Worm (Caenorhabditis elegans) whole organism, L3 larva: ENCODE measurements around the gene Y116A8C.467.

Source experiments
- R02D3.7 ChIP-seq: fragments of 150-350 bp; optimal IDR thresholded peaks from 2 replicates; lab custom pipeline; 2014; ENCODE audit warnings: missing biosample characterization, missing genetic modification characterization
- ZK546.5 ChIP-seq: sonication (generic microtip); optimal IDR thresholded peaks from 2 replicates; lab custom pipeline; 2017; ENCODE audit warnings: missing biosample characterization, missing genetic modification characterization
- aly-2 ChIP-seq: fragments of 150-350 bp; optimal IDR thresholded peaks from 2 replicates; lab custom pipeline; 2014; ENCODE audit warnings: missing biosample characterization, missing genetic modification characterization
- ama-1 ChIP-seq: fragments of 150-350 bp; optimal IDR thresholded peaks from 2 replicates; lab custom pipeline; 2018
- ceh-16 ChIP-seq: sonication (generic microtip); optimal IDR thresholded peaks from 2 replicates; lab custom pipeline; 2017; ENCODE audit warnings: missing biosample characterization, missing genetic modification characterization
- daf-12 ChIP-seq: fragments of 150-350 bp; optimal IDR thresholded peaks from 2 replicates; lab custom pipeline; 2014; ENCODE audit warnings: missing biosample characterization, missing genetic modification reagents, missing genetic modification characterization
- egl-27 ChIP-seq: sonication (generic microtip); optimal IDR thresholded peaks from 4 replicates; lab custom pipeline; 2017; ENCODE audit warnings: missing biosample characterization, missing genetic modification reagents, missing genetic modification characterization
- egl-5 ChIP-seq: fragments of 150-350 bp; optimal IDR thresholded peaks from 2 replicates; lab custom pipeline; 2017; ENCODE audit warnings: missing biosample characterization, missing genetic modification reagents, missing genetic modification characterization, inconsistent platforms
- elt-3 ChIP-seq, 3 experiments: fragments of 150-350 bp in 1 of 3; sonication (generic microtip) in 2 of 3; optimal IDR thresholded peaks; 2 replicates in 2 of 3; 4 replicates in 1 of 3; lab custom pipeline; 2014 to 2017; ENCODE audit warnings: missing biosample characterization in 3 of 3, missing genetic modification characterization in 3 of 3
- eor-1 ChIP-seq, 2 experiments: fragments of 150-350 bp; optimal IDR thresholded peaks; 2 replicates each; lab custom pipeline; 2014 to 2018; ENCODE audit warnings: missing biosample characterization in 2 of 2, missing genetic modification characterization in 2 of 2
- fkh-2 ChIP-seq: fragments of 150-350 bp; optimal IDR thresholded peaks from 2 replicates; lab custom pipeline; 2014; ENCODE audit warnings: missing biosample characterization, missing genetic modification reagents, missing genetic modification characterization
- fos-1 ChIP-seq: fragments of 150-350 bp; optimal IDR thresholded peaks from 2 replicates; lab custom pipeline; 2014; ENCODE audit warnings: missing biosample characterization, missing genetic modification characterization
- hmg-11 ChIP-seq: sonication (generic microtip); optimal IDR thresholded peaks from 2 replicates; lab custom pipeline; 2016; ENCODE audit warnings: missing genetic modification characterization, missing compliant biosample characterization
- jun-1 ChIP-seq: fragments of 150-350 bp; optimal IDR thresholded peaks from 2 replicates; lab custom pipeline; 2014; ENCODE audit warnings: missing biosample characterization, missing genetic modification reagents, missing genetic modification characterization
- lin-15B ChIP-seq: fragments of 150-350 bp; optimal IDR thresholded peaks from 2 replicates; lab custom pipeline; 2014; ENCODE audit warnings: missing biosample characterization, missing genetic modification characterization
- nfya-1 ChIP-seq: sonication (generic microtip); optimal IDR thresholded peaks from 2 replicates; lab custom pipeline; 2017; ENCODE audit warnings: missing genetic modification characterization, mild to moderate bottlenecking, missing compliant biosample characterization, antibody characterized with exemption, moderate library complexity; ENCODE audit not compliant: insufficient read depth
- nhr-11 ChIP-seq: fragments of 150-350 bp; optimal IDR thresholded peaks from 2 replicates; lab custom pipeline; 2014; ENCODE audit warnings: missing biosample characterization, missing genetic modification characterization
- nhr-12 ChIP-seq: fragments of 150-350 bp; optimal IDR thresholded peaks from 2 replicates; lab custom pipeline; 2014; ENCODE audit warnings: missing biosample characterization, missing genetic modification characterization
- nhr-23 ChIP-seq: fragments of 150-350 bp; optimal IDR thresholded peaks from 2 replicates; lab custom pipeline; 2014; ENCODE audit warnings: missing biosample characterization, missing genetic modification reagents, missing genetic modification characterization
- nhr-237 ChIP-seq: fragments of 150-350 bp; optimal IDR thresholded peaks from 2 replicates; lab custom pipeline; 2014; ENCODE audit warnings: missing biosample characterization, missing genetic modification characterization
- nhr-67 ChIP-seq: fragments of 150-350 bp; optimal IDR thresholded peaks from 2 replicates; lab custom pipeline; 2014; ENCODE audit warnings: missing biosample characterization, missing genetic modification characterization
- nhr-76 ChIP-seq: fragments of 150-350 bp; sonication (generic microtip); optimal IDR thresholded peaks from 5 replicates; lab custom pipeline; 2014; ENCODE audit warnings: missing biosample characterization, missing genetic modification characterization
- nhr-77 ChIP-seq: fragments of 150-350 bp; optimal IDR thresholded peaks from 2 replicates; lab custom pipeline; 2014; ENCODE audit warnings: missing biosample characterization, missing genetic modification characterization
- pha-4 ChIP-seq: fragments of 150-350 bp; optimal IDR thresholded peaks from 2 replicates; lab custom pipeline; 2014; ENCODE audit warnings: missing biosample characterization, missing genetic modification reagents, missing genetic modification characterization
- sea-2 ChIP-seq: fragments of 150-350 bp; sonication (generic microtip); optimal IDR thresholded peaks from 4 replicates; lab custom pipeline; 2014; ENCODE audit warnings: missing biosample characterization, missing genetic modification reagents, missing genetic modification characterization
- skn-1 ChIP-seq: fragments of 150-350 bp; optimal IDR thresholded peaks from 2 replicates; lab custom pipeline; 2014; ENCODE audit warnings: missing biosample characterization, missing genetic modification characterization
- snpc-4 ChIP-seq: fragments of 150-350 bp; optimal IDR thresholded peaks from 2 replicates; lab custom pipeline; 2014; ENCODE audit warnings: missing biosample characterization, missing genetic modification characterization
- tbx-2 ChIP-seq: sonication (generic microtip); optimal IDR thresholded peaks from 2 replicates; lab custom pipeline; 2016; ENCODE audit warnings: mild to moderate bottlenecking, missing genetic modification characterization, missing compliant biosample characterization
- unc-39 ChIP-seq: sonication (generic microtip); optimal IDR thresholded peaks from 4 replicates; lab custom pipeline; 2017; ENCODE audit warnings: missing biosample characterization, missing genetic modification characterization
- zag-1 ChIP-seq: fragments of 150-350 bp; optimal IDR thresholded peaks from 2 replicates; lab custom pipeline; 2014; ENCODE audit warnings: missing biosample characterization, missing genetic modification characterization
- ztf-11 ChIP-seq: fragments of 150-350 bp; optimal IDR thresholded peaks from 2 replicates; lab custom pipeline; 2014; ENCODE audit warnings: missing biosample characterization, missing genetic modification characterization

Y116A8C.467 gene

DNA sequence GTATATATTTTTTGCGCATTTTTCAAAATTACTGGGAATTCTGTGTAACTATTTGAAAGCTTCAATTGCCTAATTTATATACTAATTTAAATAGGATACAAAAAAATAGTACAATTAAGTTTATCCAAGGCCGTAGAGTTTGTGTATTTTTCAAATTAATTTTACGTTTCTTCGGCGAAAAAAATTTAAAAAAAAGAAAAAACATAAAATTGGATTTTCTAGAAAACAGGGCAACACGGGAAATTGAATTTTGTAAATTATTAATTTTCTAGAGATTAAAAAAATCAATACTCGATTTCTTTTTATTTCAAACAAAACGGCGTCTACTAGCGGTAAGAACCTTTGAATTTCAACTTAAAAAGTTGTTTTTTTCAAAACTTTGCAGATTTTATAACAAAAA, 10.3 kb downstream of the Y116A8C.467 start, which contains the start of gene Y116A8C.23:
Gene Y116A8C.23, plus strand, starts transcription at position 301 of the 400 bp plus-strand sequence.
- TF ChIP-seq nhr-12 (tag; lab: Kevin White, UChicago) (no peak), nhr-67 (tag; lab: Kevin White, UChicago) (no peak)

DNA sequence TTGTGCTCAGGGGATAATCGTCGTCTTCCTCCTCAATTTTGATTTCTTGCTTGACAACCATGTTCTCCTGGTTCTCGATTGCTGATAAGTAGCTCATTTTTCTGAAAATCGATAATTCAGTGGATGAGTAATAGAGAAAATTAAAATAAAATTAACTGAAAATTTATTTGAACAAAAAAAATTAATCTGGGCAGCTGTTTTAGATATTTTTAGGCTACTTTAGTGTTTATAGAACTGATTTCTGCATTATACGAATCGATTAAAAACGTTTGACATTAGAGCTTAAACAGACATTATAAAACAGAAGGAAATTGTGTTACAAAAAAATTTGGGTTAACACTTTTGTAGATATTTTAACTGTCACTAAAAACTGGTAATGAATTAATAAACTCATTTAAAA, 15.3 kb downstream of the Y116A8C.467 start, which contains the start of gene athp-3:
Gene athp-3, minus strand, starts transcription at position 101 of the 400 bp plus-strand sequence.
- TF ChIP-seq fkh-2 (tag; lab: Kevin White, UChicago) (no peak), ceh-16 (tag; lab: Kevin White, UChicago) (no peak), eor-1 (tag; optimal IDR thresholded peaks at IDR 0.05; lab: Kevin White, UChicago) (no peak), nhr-67 (tag; lab: Kevin White, UChicago) (no peak), hmg-11 (tag; lab: Kevin White, UChicago) (no peak), skn-1 (tag; lab: Kevin White, UChicago) (no peak), pha-4 (tag; lab: Kevin White, UChicago) (no peak), R02D3.7 (no peak)

DNA sequence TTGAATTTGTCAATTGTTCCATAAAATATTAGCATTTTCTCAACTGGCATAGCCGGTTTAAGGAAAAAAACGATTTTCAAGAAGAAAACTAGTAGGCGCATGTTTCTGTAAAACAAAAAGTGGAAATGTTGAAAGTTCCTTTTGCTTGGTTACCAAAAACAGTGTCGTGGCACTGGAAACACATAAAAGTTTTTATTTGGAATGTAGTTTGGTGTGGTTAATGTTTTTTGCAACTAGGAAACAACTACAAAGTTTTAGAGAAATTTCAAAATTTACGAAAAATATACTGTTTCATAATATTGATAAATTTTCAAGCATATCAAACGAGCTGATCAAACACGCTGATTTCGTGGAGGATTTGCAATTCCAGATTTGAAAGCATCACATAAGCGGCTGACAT, 17.9 kb downstream of the Y116A8C.467 start, which contains the start of gene clec-195:
Gene clec-195, minus strand, starts transcription at position 101 of the 400 bp plus-strand sequence.
- no peak for TF ChIP-seq lin-15B
- no peak for TF ChIP-seq nhr-11
- TF ChIP-seq tbx-2 (tag; lab: Kevin White, UChicago): no peak
- no peak for TF ChIP-seq hmg-11 (tag; lab: Kevin White, UChicago)
- no peak for TF ChIP-seq ztf-11 (tag; lab: Kevin White, UChicago)
- no peak for TF ChIP-seq zag-1 (tag; lab: Kevin White, UChicago)
- no peak for TF ChIP-seq R02D3.7
- TF ChIP-seq snpc-4: no peak

DNA sequence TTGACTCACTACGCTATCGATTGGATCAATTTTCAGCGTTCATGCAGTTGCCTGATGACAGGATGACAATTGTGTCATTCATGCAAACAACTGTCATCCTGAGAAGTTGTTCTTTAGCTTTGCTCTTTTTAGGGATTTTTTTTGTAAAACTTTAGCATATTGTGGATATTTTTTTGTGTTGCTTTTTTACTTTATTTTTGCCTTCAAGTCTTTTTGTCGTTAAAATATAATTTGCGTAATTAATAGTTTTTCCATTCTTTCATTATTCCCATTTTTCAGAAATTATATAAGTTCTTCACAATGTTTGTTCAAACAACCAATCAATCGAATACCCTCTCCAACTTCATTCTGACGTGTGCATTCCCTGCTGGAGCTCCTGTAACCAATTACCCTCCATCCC, 23.0 kb downstream of the Y116A8C.467 start, which contains the start of gene Y116A8C.20:
Gene Y116A8C.20, plus strand, starts transcription at position 301 of the 400 bp plus-strand sequence.
- TF ChIP-seq fos-1 (tag; lab: Kevin White, UChicago) (no peak), nhr-76 (tag; lab: Kevin White, UChicago) (no peak), elt-3 (tag; optimal IDR thresholded peaks at IDR 0.05; lab: Kevin White, UChicago) (no peak), nhr-77 (tag; lab: Kevin White, UChicago) (no peak), ama-1 (lab: Kevin White, UChicago) (no peak), tbx-2 (tag; lab: Kevin White, UChicago) (no peak), nhr-237 (tag; lab: Kevin White, UChicago) (no peak), daf-12 (tag; lab: Kevin White, UChicago) (no peak)
- TF ChIP-seq, all 47 proteins: peak for 0

DNA sequence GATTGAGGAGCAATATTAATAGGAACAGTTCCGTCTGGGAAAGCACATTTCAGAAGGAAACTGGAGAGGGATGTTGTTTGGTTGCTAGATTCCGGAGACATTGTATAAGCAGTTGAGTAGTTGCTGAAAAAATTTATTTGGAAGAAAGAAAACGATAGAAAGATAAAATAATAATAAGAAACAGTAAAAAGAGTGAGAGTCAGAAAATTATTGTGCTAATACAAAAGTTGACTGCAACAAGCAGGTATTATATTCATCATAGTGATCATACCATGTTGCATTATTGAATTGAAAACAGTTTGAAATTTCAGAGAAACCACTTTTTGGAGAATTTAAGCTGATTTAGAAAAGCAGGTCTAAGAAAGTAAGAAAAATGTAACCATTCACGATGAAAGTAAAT, 24.1 kb downstream of the Y116A8C.467 start, which contains the start of gene Y116A8C.19:
Gene Y116A8C.19, minus strand, starts transcription at position 101 of the 400 bp plus-strand sequence.
- no peak for TF ChIP-seq sea-2
- TF ChIP-seq unc-39 (tag; lab: Kevin White, UChicago): no peak
- no peak for TF ChIP-seq aly-2
- TF ChIP-seq ZK546.5 (tag; lab: Kevin White, UChicago): no peak
- TF ChIP-seq nhr-23 (tag; lab: Kevin White, UChicago): no peak
- no peak for TF ChIP-seq hmg-11 (tag; lab: Kevin White, UChicago)
- no peak for TF ChIP-seq skn-1 (tag; lab: Kevin White, UChicago)
- no peak for TF ChIP-seq ceh-16 (tag; lab: Kevin White, UChicago)

DNA sequence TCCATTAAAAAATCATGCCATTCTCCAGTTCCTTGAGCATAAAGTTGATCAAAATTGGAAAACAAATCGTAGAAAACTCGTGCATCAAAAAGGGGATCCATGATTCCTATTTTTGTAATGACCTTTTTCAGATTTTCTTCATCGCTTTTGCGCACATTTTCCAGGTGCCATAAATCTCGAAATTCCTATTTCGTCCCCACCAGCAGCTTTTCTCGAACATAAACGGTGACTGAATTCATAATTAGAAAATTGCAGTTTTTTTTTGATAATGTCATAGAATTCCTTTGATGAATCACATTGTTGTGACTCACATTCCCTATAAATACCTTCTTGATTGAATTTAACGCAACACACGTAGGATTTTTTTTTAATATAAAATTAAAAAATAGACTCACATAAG, 33.1 kb downstream of the Y116A8C.467 start, which contains the start of gene nhr-229:
Gene nhr-229, minus strand, starts transcription at position 101 of the 400 bp plus-strand sequence.
- TF ChIP-seq jun-1 (tag; lab: Kevin White, UChicago): no peak
- no peak for TF ChIP-seq nhr-237 (tag; lab: Kevin White, UChicago)
- TF ChIP-seq daf-12 (tag; lab: Kevin White, UChicago): no peak
- TF ChIP-seq egl-27: no peak
- TF ChIP-seq unc-39 (tag; lab: Kevin White, UChicago): no peak
- no peak for TF ChIP-seq egl-5
- no peak for TF ChIP-seq nfya-1 (tag; lab: Kevin White, UChicago)
- no peak for TF ChIP-seq nhr-76 (tag; lab: Kevin White, UChicago)
- no peak for TF ChIP-seq fos-1 (tag; lab: Kevin White, UChicago)
